Fruit fly (Drosophila melanogaster) whole organism, embryonic: ENCODE measurements around the gene spel1.

Source experiments
- Atf-2 ChIP-seq: fragments of 200-800 bp; sonication (Bioruptor generic); optimal IDR thresholded peaks from 2 replicates; lab custom pipeline; 2016; ENCODE audit warnings: missing biosample characterization, missing genetic modification characterization
- CG10209 ChIP-seq: fragments of 200-800 bp; sonication (Bioruptor generic); optimal IDR thresholded peaks from 3 replicates; lab custom pipeline; 2017; ENCODE audit warnings: missing biosample characterization, mild to moderate bottlenecking, missing genetic modification characterization, missing genetic modification reagents
- CG10267 ChIP-seq: fragments of 200-800 bp; sonication (Bioruptor generic); optimal IDR thresholded peaks from 2 replicates; lab custom pipeline; 2018; ENCODE audit warnings: missing biosample characterization, mild to moderate bottlenecking, missing genetic modification characterization, moderate library complexity
- CG10462 ChIP-seq: fragments of 200-800 bp; sonication (Bioruptor generic); optimal IDR thresholded peaks from 2 replicates; lab custom pipeline; 2016; ENCODE audit warnings: missing biosample characterization, missing genetic modification characterization
- CG10979 ChIP-seq: fragments of 200-800 bp; sonication (Bioruptor generic); optimal IDR thresholded peaks from 2 replicates; lab custom pipeline; 2018; ENCODE audit warnings: missing biosample characterization, mild to moderate bottlenecking, missing genetic modification characterization, moderate library complexity
- CG11093 ChIP-seq: fragments of 200-800 bp; sonication (Bioruptor generic); IDR thresholded peaks from 3 replicates; pipeline ENCODE4 v1.3.6; 2022; ENCODE audit warnings: missing biosample characterization, missing genetic modification characterization
- CG12104 ChIP-seq: fragments of 200-800 bp; sonication (Bioruptor generic); optimal IDR thresholded peaks from 3 replicates; lab custom pipeline; 2016; ENCODE audit warnings: missing biosample characterization, missing genetic modification characterization
- CG13296 ChIP-seq: fragments of 200-800 bp; sonication (Bioruptor generic); optimal IDR thresholded peaks from 3 replicates; lab custom pipeline; 2018; ENCODE audit warnings: missing biosample characterization, mild to moderate bottlenecking, missing genetic modification characterization
- CG14667 ChIP-seq: fragments of 200-800 bp; sonication (Bioruptor generic); IDR thresholded peaks from 2 replicates; pipeline ENCODE4 v1.3.6; 2022; ENCODE audit warnings: missing biosample characterization, missing genetic modification characterization
- CG14710 ChIP-seq: fragments of 200-800 bp; sonication (Bioruptor generic); optimal IDR thresholded peaks from 3 replicates; lab custom pipeline; 2019; ENCODE audit warnings: missing biosample characterization, mild to moderate bottlenecking, missing genetic modification characterization, moderate library complexity
- CG15696 ChIP-seq: fragments of 200-800 bp; sonication (Bioruptor generic); optimal IDR thresholded peaks from 2 replicates; lab custom pipeline; 2019; ENCODE audit warnings: missing biosample characterization, mild to moderate bottlenecking, missing genetic modification characterization, moderate library complexity
- CG18599 ChIP-seq: fragments of 200-800 bp; sonication (Bioruptor generic); optimal IDR thresholded peaks from 3 replicates; lab custom pipeline; 2017; ENCODE audit warnings: missing biosample characterization, missing genetic modification characterization, mild to moderate bottlenecking, moderate library complexity, missing genetic modification reagents
- CG30020 ChIP-seq: fragments of 200-800 bp; optimal IDR thresholded peaks from 2 replicates; lab custom pipeline; 2019; ENCODE audit warnings: missing biosample characterization, mild to moderate bottlenecking, missing genetic modification characterization, moderate library complexity
- CG30403 ChIP-seq: fragments of 200-800 bp; sonication (Bioruptor generic); optimal IDR thresholded peaks from 3 replicates; lab custom pipeline; 2016; ENCODE audit warnings: missing biosample characterization, missing genetic modification characterization
- CG4404 ChIP-seq: fragments of 200-800 bp; sonication (Bioruptor generic); IDR thresholded peaks from 2 replicates; pipeline ENCODE4 v1.3.6; 2022; ENCODE audit warnings: missing biosample characterization, missing genetic modification characterization
- CG4854 ChIP-seq: fragments of 200-800 bp; sonication (Bioruptor generic); optimal IDR thresholded peaks from 2 replicates; lab custom pipeline; 2016; ENCODE audit warnings: missing biosample characterization, missing genetic modification characterization, inconsistent platforms
- CG5180 ChIP-seq: fragments of 200-800 bp; sonication (Bioruptor generic); optimal IDR thresholded peaks from 3 replicates; lab custom pipeline; 2017; ENCODE audit warnings: missing biosample characterization, missing genetic modification characterization, mild to moderate bottlenecking, moderate library complexity, missing genetic modification reagents
- CG6254 ChIP-seq: fragments of 200-800 bp; sonication (Bioruptor generic); optimal IDR thresholded peaks from 3 replicates; lab custom pipeline; 2017; ENCODE audit warnings: mild to moderate bottlenecking, missing biosample characterization, missing genetic modification reagents, missing genetic modification characterization
- CG6654 ChIP-seq: fragments of 200-800 bp; sonication (Bioruptor generic); optimal IDR thresholded peaks from 2 replicates; lab custom pipeline; 2017; ENCODE audit warnings: missing biosample characterization, mild to moderate bottlenecking, missing genetic modification characterization
- CG6689 ChIP-seq: fragments of 200-800 bp; sonication (Bioruptor generic); IDR thresholded peaks from 2 replicates; pipeline ENCODE4 v1.3.6; 2022; ENCODE audit warnings: missing biosample characterization, missing genetic modification characterization
- CG7839 ChIP-seq: fragments of 200-800 bp; sonication (Bioruptor generic); optimal IDR thresholded peaks from 3 replicates; lab custom pipeline; 2018; ENCODE audit warnings: missing biosample characterization, mild to moderate bottlenecking, missing genetic modification characterization, moderate library complexity
- CG7963 ChIP-seq: fragments of 200-800 bp; sonication (Bioruptor generic); IDR thresholded peaks from 3 replicates; pipeline ENCODE4 v1.3.6; 2022; ENCODE audit warnings: missing biosample characterization, missing genetic modification characterization; ENCODE audit not compliant: partially characterized antibody
- CG8924 ChIP-seq: fragments of 200-800 bp; optimal IDR thresholded peaks from 3 replicates; lab custom pipeline; 2019; ENCODE audit warnings: missing biosample characterization, mild to moderate bottlenecking, missing genetic modification characterization, moderate library complexity
- CTCF ChIP-seq: fragments of 200-800 bp; sonication (Bioruptor generic); optimal IDR thresholded peaks from 2 replicates; lab custom pipeline; 2017; ENCODE audit warnings: missing biosample characterization, mild to moderate bottlenecking, missing genetic modification characterization, moderate library complexity
- Doc3 ChIP-seq: fragments of 200-800 bp; sonication (Bioruptor generic); IDR thresholded peaks from 3 replicates; pipeline ENCODE4 v1.3.6; 2022; ENCODE audit warnings: missing biosample characterization, missing genetic modification characterization; ENCODE audit not compliant: partially characterized antibody
- E2f1 ChIP-seq: fragments of 200-800 bp; sonication (Bioruptor generic); IDR thresholded peaks from 2 replicates; pipeline ENCODE4 v1.3.6; 2022; ENCODE audit warnings: missing biosample characterization, missing genetic modification characterization
- Ets65A ChIP-seq: fragments of 200-800 bp; sonication (Bioruptor generic); peaks from one replicate; lab custom pipeline; 2016; ENCODE audit warnings: missing biosample characterization, missing genetic modification characterization
- Fer1 ChIP-seq: fragments of 200-800 bp; sonication (Bioruptor generic); optimal IDR thresholded peaks from 2 replicates; lab custom pipeline; 2017; ENCODE audit warnings: missing biosample characterization, mild to moderate bottlenecking, missing genetic modification characterization
- HLH3B ChIP-seq: fragments of 200-800 bp; sonication (Bioruptor generic); IDR thresholded peaks from 2 replicates; pipeline ENCODE4 v1.3.6; 2022; ENCODE audit warnings: missing biosample characterization, missing genetic modification characterization
- Oli ChIP-seq: fragments of 200-800 bp; sonication (Bioruptor generic); optimal IDR thresholded peaks from 2 replicates; lab custom pipeline; 2018; ENCODE audit warnings: missing biosample characterization, mild to moderate bottlenecking, missing genetic modification characterization, moderate library complexity
- Six4 ChIP-seq: fragments of 200-800 bp; sonication (Bioruptor generic); optimal IDR thresholded peaks from 2 replicates; lab custom pipeline; 2016; ENCODE audit warnings: missing biosample characterization, missing genetic modification characterization
- Sox100B ChIP-seq: fragments of 200-800 bp; sonication (Bioruptor generic); optimal IDR thresholded peaks from 3 replicates; lab custom pipeline; 2018; ENCODE audit warnings: missing biosample characterization, mild to moderate bottlenecking, missing genetic modification characterization
- Spps ChIP-seq: fragments of 200-800 bp; sonication (Bioruptor generic); optimal IDR thresholded peaks from 2 replicates; lab custom pipeline; 2018; ENCODE audit warnings: missing biosample characterization, mild to moderate bottlenecking, missing genetic modification characterization
- Xrp1 ChIP-seq: fragments of 200-800 bp; sonication (Bioruptor generic); IDR thresholded peaks from 2 replicates; pipeline ENCODE4 v1.3.6; 2022; ENCODE audit warnings: missing biosample characterization, missing genetic modification characterization
- ac ChIP-seq: fragments of 200-800 bp; sonication (Bioruptor generic); optimal IDR thresholded peaks from 3 replicates; lab custom pipeline; 2017; ENCODE audit warnings: missing biosample characterization, mild to moderate bottlenecking, missing genetic modification characterization
- bcd ChIP-seq: fragments of 200-800 bp; sonication (Bioruptor generic); optimal IDR thresholded peaks from 2 replicates; lab custom pipeline; 2017; ENCODE audit warnings: missing biosample characterization, mild to moderate bottlenecking, missing genetic modification characterization
- caup ChIP-seq: fragments of 200-800 bp; sonication (Bioruptor generic); optimal IDR thresholded peaks from 3 replicates; lab custom pipeline; 2017; ENCODE audit warnings: missing biosample characterization, mild to moderate bottlenecking, missing genetic modification characterization, moderate library complexity; ENCODE audit not compliant: severe bottlenecking
- dmrt11E ChIP-seq: fragments of 200-800 bp; sonication (Bioruptor generic); optimal IDR thresholded peaks from 3 replicates; lab custom pipeline; 2018; ENCODE audit warnings: missing biosample characterization, mild to moderate bottlenecking, missing genetic modification characterization, moderate library complexity
- fd96Cb ChIP-seq: fragments of 200-800 bp; sonication (Bioruptor generic); optimal IDR thresholded peaks from 2 replicates; lab custom pipeline; 2018; ENCODE audit warnings: missing biosample characterization, mild to moderate bottlenecking, missing genetic modification characterization, moderate library complexity
- gt ChIP-seq: fragments of 200-800 bp; sonication (Bioruptor generic); IDR thresholded peaks from 2 replicates; pipeline ENCODE4 v1.3.6; 2022; ENCODE audit warnings: missing biosample characterization, missing genetic modification characterization
- jigr1 ChIP-seq: fragments of 200-800 bp; sonication (Bioruptor generic); IDR thresholded peaks from 3 replicates; pipeline ENCODE4 v1.3.6; 2022; ENCODE audit warnings: missing biosample characterization, missing genetic modification characterization
- kay ChIP-seq: fragments of 200-800 bp; sonication (Bioruptor generic); optimal IDR thresholded peaks from 2 replicates; lab custom pipeline; 2016; ENCODE audit warnings: missing biosample characterization, missing genetic modification characterization
- lola ChIP-seq, 3 experiments: fragments of >200 bp in 2 of 3; fragments of 200-800 bp in 1 of 3; sonication (Bioruptor generic) in 1 of 3; optimal IDR thresholded peaks; 2 replicates each; lab custom pipeline; 2017 to 2019; ENCODE audit warnings: missing biosample characterization in 3 of 3, missing genetic modification characterization in 3 of 3, mild to moderate bottlenecking in 1 of 3, moderate library complexity in 1 of 3
- sisA ChIP-seq: fragments of 200-800 bp; sonication (Bioruptor generic); IDR thresholded peaks from 2 replicates; pipeline ENCODE4 v1.3.6; 2022; ENCODE audit warnings: missing biosample characterization, missing genetic modification characterization
- slou ChIP-seq: fragments of 200-800 bp; sonication (Bioruptor generic); optimal IDR thresholded peaks from 3 replicates; lab custom pipeline; 2016; ENCODE audit warnings: missing biosample characterization, missing genetic modification characterization
- tap ChIP-seq: fragments of 200-800 bp; optimal IDR thresholded peaks from 3 replicates; lab custom pipeline; 2019; ENCODE audit warnings: missing biosample characterization, mild to moderate bottlenecking, missing genetic modification characterization, moderate library complexity
- tgo ChIP-seq: fragments of 200-800 bp; sonication (Bioruptor generic); IDR thresholded peaks from 3 replicates; pipeline ENCODE4 v1.3.6; 2022; ENCODE audit warnings: missing biosample characterization, missing genetic modification characterization
- tll ChIP-seq, 2 experiments: fragments of 200-800 bp in 1 of 2; fragments of >200 bp in 1 of 2; sonication (Bioruptor generic) in 1 of 2; optimal IDR thresholded peaks; 2 replicates each; lab custom pipeline; 2017 to 2019; ENCODE audit warnings: missing biosample characterization in 2 of 2, missing genetic modification characterization in 2 of 2, mild to moderate bottlenecking in 1 of 2, moderate library complexity in 1 of 2
- unc-4 ChIP-seq: fragments of 200-800 bp; sonication (Bioruptor generic); IDR thresholded peaks from 2 replicates; pipeline ENCODE4 v1.3.6; 2022; ENCODE audit warnings: missing biosample characterization, missing genetic modification characterization; ENCODE audit not compliant: partially characterized antibody
- z ChIP-seq: fragments of 200-800 bp; sonication (Bioruptor generic); IDR thresholded peaks from 3 replicates; pipeline ENCODE4 v1.3.6; 2022; ENCODE audit warnings: missing biosample characterization, missing genetic modification characterization

spel1 gene

dm6 chr2L:14367274-14367669 lies 5.4 kb downstream of the spel1 start (continued):
- 0 out of 2 replicates have a peak, but pooled peaks have one; percentile 19 for TF ChIP-seq sisA (GFP tag; lab: Robert Waterston, UW)
- TF ChIP-seq ac (GFP tag; lab: Kevin White, UChicago), result no peak
- TF ChIP-seq CG6689, result peak; percentile 63; the same call in 1 of the 2 replicates
- peak in 1 of 3 experiments; percentile 40 for TF ChIP-seq lola (GFP tag; optimal IDR thresholded peaks at IDR 0.05; lab: Kevin White, UChicago)
- no peak for TF ChIP-seq gt (GFP tag; lab: Robert Waterston, UW)
- 0 out of 3 replicates have a peak, but pooled peaks have one; percentile 30 for TF ChIP-seq CG11093
- TF ChIP-seq Atf-2, result no peak
- peak; percentile 18 for TF ChIP-seq CG8924
- no peak for TF ChIP-seq kay (GFP tag; lab: Kevin White, UChicago)
- TF ChIP-seq CG14710 (tag; lab: Kevin White, UChicago), result peak; percentile 70
- peak; percentile 28 for TF ChIP-seq dmrt11E (tag; lab: Kevin White, UChicago)
- no peak for TF ChIP-seq CG4404 (GFP tag; lab: Robert Waterston, UW)
- TF ChIP-seq z (GFP tag; lab: Robert Waterston, UW), result no peak
- 0 out of 2 replicates have a peak, but pooled peaks have one; percentile 36 for TF ChIP-seq E2f1 (GFP tag; lab: Robert Waterston, UW)
- peak; percentile 80 for TF ChIP-seq CG7839 (tag; lab: Kevin White, UChicago)
- peak; percentile 62 for TF ChIP-seq CG10267 (tag; lab: Kevin White, UChicago)
- no peak for TF ChIP-seq CG10462 (GFP tag; lab: Kevin White, UChicago)
- peak; percentile 37 for TF ChIP-seq Oli (tag; lab: Kevin White, UChicago)
- peak; percentile 4 for TF ChIP-seq Spps (tag; lab: Kevin White, UChicago)
- peak; percentile 51 for TF ChIP-seq CG18599 (GFP tag; lab: Kevin White, UChicago)
- TF ChIP-seq Ets65A (GFP tag; lab: Kevin White, UChicago), result no peak
- TF ChIP-seq CG15696, result peak; percentile 31
- TF ChIP-seq CG10979, result peak; percentile 75
- peak; percentile 35 for TF ChIP-seq CG30403 (GFP tag; lab: Kevin White, UChicago)
- no peak for TF ChIP-seq unc-4 (GFP tag; lab: Robert Waterston, UW)
- TF ChIP-seq CG5180 (GFP tag; lab: Kevin White, UChicago), result peak; percentile 40
- TF ChIP-seq Doc3, result no peak
- peak; percentile 55 for TF ChIP-seq CG6254 (GFP tag; lab: Kevin White, UChicago)
- peak; percentile 50 for TF ChIP-seq CG13296
- TF ChIP-seq HLH3B (GFP tag; lab: Robert Waterston, UW), result peak; percentile 30; the same call in 1 of the 2 replicates
- TF ChIP-seq CG4854 (GFP tag; lab: Kevin White, UChicago), result no peak
- TF ChIP-seq fd96Cb, result peak; percentile 58
- TF ChIP-seq CTCF (GFP tag; lab: Kevin White, UChicago), result no peak
- TF ChIP-seq CG14667 (GFP tag; lab: Robert Waterston, UW), result 0 out of 2 replicates have a peak, but pooled peaks have one; percentile 20
- TF ChIP-seq CG6654 (GFP tag; lab: Kevin White, UChicago), result no peak
- TF ChIP-seq Xrp1 (GFP tag; lab: Robert Waterston, UW), result peak; percentile 47; the same call in 1 of the 2 replicates
- peak; percentile 22 for TF ChIP-seq Six4
- peak; percentile 21 for TF ChIP-seq slou (GFP tag; lab: Kevin White, UChicago)
- no peak for TF ChIP-seq tll (GFP tag; optimal IDR thresholded peaks at IDR 0.05; lab: Kevin White, UChicago)
- TF ChIP-seq Fer1 (GFP tag; lab: Kevin White, UChicago), result peak; percentile 60
- TF ChIP-seq CG12104 (GFP tag; lab: Kevin White, UChicago), result peak; percentile 33
- TF ChIP-seq bcd (GFP tag; lab: Kevin White, UChicago), result peak; percentile 29
- no peak for TF ChIP-seq CG7963
- TF ChIP-seq caup, result peak; percentile 8
- TF ChIP-seq jigr1 (GFP tag; lab: Robert Waterston, UW), result 0 out of 3 replicates have a peak, but pooled peaks have one; percentile 29
- peak; percentile 3 for TF ChIP-seq CG30020 (tag; lab: Kevin White, UChicago)
- TF ChIP-seq tgo, result 0 out of 3 replicates have a peak, but pooled peaks have one; percentile 23
- peak; percentile 5 for TF ChIP-seq CG10209 (GFP tag; lab: Kevin White, UChicago)
- TF ChIP-seq Sox100B (GFP tag; lab: Kevin White, UChicago), result peak; percentile 82
- TF ChIP-seq tap (tag; lab: Kevin White, UChicago), result peak; percentile 33
